Fruit fly (Drosophila melanogaster): ENCODE results near the gene CG42594.

Gene CG42594

dm6 chrX:4909938-4910778 lies 69.5 kb downstream of the CG42594 start (continued):
- peak; percentile 99 for TF ChIP-seq pb (GFP tag; optimal IDR thresholded peaks at IDR 0.05)
- TF ChIP-seq pzg (GFP tag; optimal IDR thresholded peaks at IDR 0.05) = peak; percentile 48
- peak; percentile 100 for TF ChIP-seq CG13775 (GFP tag; optimal IDR thresholded peaks at IDR 0.05)
- TF ChIP-seq bigmax (GFP tag; optimal IDR thresholded peaks at IDR 0.05) = peak; percentile 87
- peak; percentile 100 for TF ChIP-seq E2f1 (GFP tag; IDR thresholded peaks at IDR 0.05)
- peak; percentile 98 for TF ChIP-seq sr (GFP tag; IDR thresholded peaks at IDR 0.05)
- peak; percentile 99 for TF ChIP-seq CG12744 (GFP tag; optimal IDR thresholded peaks at IDR 0.05)
- TF ChIP-seq C15 (GFP tag; IDR thresholded peaks at IDR 0.05) = peak; percentile 99
- peak; percentile 99 for TF ChIP-seq CG7271 (tag; optimal IDR thresholded peaks at IDR 0.05)
- TF ChIP-seq CG11247 (GFP tag; IDR thresholded peaks at IDR 0.05) = peak; percentile 100
- no peak for TF ChIP-seq CG2129 (GFP tag; IDR thresholded peaks at IDR 0.05; ENCODE audit: partially characterized antibody)
- TF ChIP-seq crp (GFP tag; optimal IDR thresholded peaks at IDR 0.05) = peak; percentile 32 to 79
- peak; percentile 92 for TF ChIP-seq kni (GFP tag; optimal IDR thresholded peaks at IDR 0.05)
- peak; percentile 100 for TF ChIP-seq CG13424 (tag; optimal IDR thresholded peaks at IDR 0.05)
- TF ChIP-seq Chrac-16 (GFP tag; optimal IDR thresholded peaks at IDR 0.05) = peak; percentile 100
- TF ChIP-seq zen (tag; optimal IDR thresholded peaks at IDR 0.05) = peak; percentile 100
- no peak for TF ChIP-seq Tbp (GFP tag; optimal IDR thresholded peaks at IDR 0.05)
- TF ChIP-seq CG17912 (GFP tag; optimal IDR thresholded peaks at IDR 0.05) = peak; percentile 99
- TF ChIP-seq usp (GFP tag; optimal IDR thresholded peaks at IDR 0.05) = no peak
- peak; percentile 99 for TF ChIP-seq CG10959 (GFP tag; IDR thresholded peaks at IDR 0.05)
- TF ChIP-seq NC2α (GFP tag; optimal IDR thresholded peaks at IDR 0.05) = peak; percentile 99
- peak; percentile 98 for TF ChIP-seq D19A (tag; optimal IDR thresholded peaks at IDR 0.05)
- peak; percentile 99 for TF ChIP-seq Rx (GFP tag; IDR thresholded peaks at IDR 0.05)
- peak; percentile 100 for TF ChIP-seq dysf (GFP tag; IDR thresholded peaks at IDR 0.05)
- peak; percentile 99 for TF ChIP-seq dm (GFP tag; optimal IDR thresholded peaks at IDR 0.05)
- TF ChIP-seq lilli (GFP tag; optimal IDR thresholded peaks at IDR 0.05) = peak; percentile 100
- TF ChIP-seq Kr (GFP tag; optimal IDR thresholded peaks at IDR 0.05) = peak; percentile 97
- peak; percentile 99 for TF ChIP-seq en (GFP tag; optimal IDR thresholded peaks at IDR 0.05)
- TF ChIP-seq CG17568 (GFP tag; optimal IDR thresholded peaks at IDR 0.05) = peak; percentile 99
- TF ChIP-seq Dip2 (GFP tag; IDR thresholded peaks at IDR 0.05) = peak; percentile 82
- TF ChIP-seq knrl (GFP tag; IDR thresholded peaks at IDR 0.05; ENCODE audit: partially characterized antibody) = no peak
- TF ChIP-seq H2.0 (GFP tag; IDR thresholded peaks at IDR 0.05) = peak; percentile 100
- TF ChIP-seq Spps (tag; optimal IDR thresholded peaks at IDR 0.05) = peak; percentile 99
- TF ChIP-seq fru (optimal IDR thresholded peaks at IDR 0.05) = no peak
- TF ChIP-seq CG10565 (GFP tag; optimal IDR thresholded peaks at IDR 0.05) = peak; percentile 98
- TF ChIP-seq al (GFP tag; IDR thresholded peaks at IDR 0.05) = peak; percentile 100
- peak; percentile 99 for TF ChIP-seq gcm2 (GFP tag; optimal IDR thresholded peaks at IDR 0.05)
- peak; percentile 99 for TF ChIP-seq aop (GFP tag; IDR thresholded peaks at IDR 0.05)
- peak; percentile 100 for TF ChIP-seq chn (GFP tag; optimal IDR thresholded peaks at IDR 0.05)
- peak; percentile 100 for TF ChIP-seq CG6813 (GFP tag; optimal IDR thresholded peaks at IDR 0.05)
- TF ChIP-seq CG12219 (GFP tag; optimal IDR thresholded peaks at IDR 0.05) = peak; percentile 100
- peak; percentile 99 for TF ChIP-seq Lhr (GFP tag; optimal IDR thresholded peaks at IDR 0.05)
- peak; percentile 97 for TF ChIP-seq Neu2 (GFP tag; optimal IDR thresholded peaks at IDR 0.05; ENCODE audit: borderline replicate concordance)
- TF ChIP-seq CG13287 (GFP tag; IDR thresholded peaks at IDR 0.05; ENCODE audit: partially characterized antibody) = peak; percentile 17; the same call in 1 of the 2 replicates
- peak; percentile 50 for TF ChIP-seq BEAF-32 (GFP tag; optimal IDR thresholded peaks at IDR 0.05)
- peak; percentile 87 for TF ChIP-seq z (GFP tag; IDR thresholded peaks at IDR 0.05)
- peak; percentile 100 for TF ChIP-seq Optix (GFP tag; IDR thresholded peaks at IDR 0.05)
- peak; percentile 100 for TF ChIP-seq CG2678 (tag; optimal IDR thresholded peaks at IDR 0.05)
- TF ChIP-seq CG3407 (GFP tag; optimal IDR thresholded peaks at IDR 0.05) = peak; percentile 99

Measured in whole organism, embryonic.